Worm (Caenorhabditis elegans): Measurements from ENCODE around the gene wrt-5.

DNA sequence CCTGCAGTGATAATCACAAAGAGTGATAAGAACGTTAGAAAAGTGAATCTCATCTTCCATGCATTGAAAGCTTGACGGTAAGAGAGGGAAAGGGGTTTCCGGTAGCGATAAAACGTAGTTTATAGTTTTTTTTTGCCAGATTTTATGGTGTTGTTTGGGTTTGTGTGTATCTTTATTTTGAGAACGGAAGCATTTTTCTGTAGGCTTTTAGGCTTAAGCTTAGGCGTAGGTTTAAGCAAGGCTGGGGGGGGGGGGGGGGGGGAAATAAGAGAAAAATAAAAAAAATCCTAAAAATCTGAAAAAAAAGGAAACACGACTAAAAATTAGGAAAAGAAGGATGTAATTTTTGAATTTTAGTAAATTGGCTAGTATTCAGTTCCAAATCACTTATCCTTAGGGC, 27.5 kb upstream of the wrt-5 start, which contains the start of gene C35B1.8:
- TF ChIP-seq klf-2 (GFP tag; conservative IDR thresholded peaks at IDR 0.05) (no peak), ztf-29 (GFP tag; IDR thresholded peaks at IDR 0.05) (no peak)

All from whole organism, midembryonic.